Worm (Caenorhabditis elegans) whole organism, L3 larva: ENCODE results near the gene ras-1.
A peak's percentile ranks its signal among the peaks of the same experiment; 100 is the strongest.

Experiments
- ceh-28 ChIP-seq: fragments of 150-350 bp; optimal IDR thresholded peaks from 2 replicates; lab custom pipeline; 2014; ENCODE audit warnings: missing biosample characterization, missing genetic modification reagents, missing genetic modification characterization
- egl-27 ChIP-seq: sonication (generic microtip); optimal IDR thresholded peaks from 4 replicates; lab custom pipeline; 2017; ENCODE audit warnings: missing biosample characterization, missing genetic modification reagents, missing genetic modification characterization
- elt-1 ChIP-seq: fragments of 150-350 bp; optimal IDR thresholded peaks from 2 replicates; lab custom pipeline; 2014; ENCODE audit warnings: missing biosample characterization, missing genetic modification characterization
- nhr-11 ChIP-seq: fragments of 150-350 bp; optimal IDR thresholded peaks from 2 replicates; lab custom pipeline; 2014; ENCODE audit warnings: missing biosample characterization, missing genetic modification characterization
- nhr-77 ChIP-seq: fragments of 150-350 bp; optimal IDR thresholded peaks from 2 replicates; lab custom pipeline; 2014; ENCODE audit warnings: missing biosample characterization, missing genetic modification characterization
- snpc-4 ChIP-seq: fragments of 150-350 bp; optimal IDR thresholded peaks from 2 replicates; lab custom pipeline; 2014; ENCODE audit warnings: missing biosample characterization, missing genetic modification characterization

DNA sequence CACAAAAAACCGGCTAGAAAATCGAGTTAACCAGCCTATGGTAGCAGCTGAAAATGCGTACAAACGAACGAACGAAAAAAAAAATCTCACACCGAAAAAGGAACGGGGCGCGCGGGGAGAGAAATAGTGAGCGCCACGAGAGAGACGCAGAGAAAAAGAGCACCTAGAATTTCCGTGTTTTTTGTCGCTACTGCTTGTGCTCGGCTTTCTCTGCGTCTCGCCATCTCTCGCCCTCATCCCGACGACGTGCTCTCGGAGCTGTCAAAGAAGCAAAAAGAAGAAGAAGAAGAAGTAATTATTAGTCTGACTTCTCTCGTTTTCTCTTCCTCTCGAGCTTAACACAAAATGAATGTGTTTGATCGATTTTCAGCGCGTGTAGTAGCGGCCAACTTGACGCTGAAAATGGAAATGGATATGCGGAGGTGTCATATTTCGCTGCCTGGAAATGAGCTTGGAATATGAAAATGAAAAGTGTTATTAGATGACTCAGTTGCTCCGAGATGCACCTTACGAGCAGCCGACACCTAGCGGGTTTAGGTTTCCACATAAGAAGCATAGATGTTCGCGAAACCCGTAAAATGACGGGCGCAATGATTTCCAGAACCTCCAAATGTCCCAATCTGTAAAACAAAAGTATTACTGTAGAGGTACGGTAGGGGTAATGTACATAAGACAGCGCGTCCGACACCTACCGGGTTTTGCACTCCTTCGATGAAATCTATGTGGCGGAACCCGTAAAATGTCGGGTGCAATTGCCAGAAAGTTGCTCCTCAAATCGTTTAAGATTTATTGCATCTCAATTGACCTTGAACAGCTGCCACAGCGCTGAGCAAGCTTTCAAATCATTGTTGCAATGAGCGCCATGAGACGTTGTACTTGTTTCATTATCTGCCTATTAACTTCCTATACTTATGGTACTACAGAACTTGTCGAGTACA is 30.9 kb upstream of the ras-1 start, which contains the start of gene btb-14:
- TF ChIP-seq snpc-4 (tag; lab: Kevin White, UChicago) (peak; percentile 72), nhr-11 (tag; lab: Kevin White, UChicago) (no peak), egl-27 (no peak), elt-1 (tag; lab: Kevin White, UChicago) (no peak), nhr-77 (tag; lab: Kevin White, UChicago) (no peak), ceh-28 (tag; lab: Kevin White, UChicago) (no peak)
